Fruit fly (Drosophila melanogaster) whole organism, embryonic: Measurements from ENCODE around the gene CG9702.

ENCODE experiments used
- C15 ChIP-seq: fragments of 200-800 bp; sonication (Bioruptor generic); IDR thresholded peaks from 3 replicates; pipeline ENCODE4 v1.3.6; 2022; ENCODE audit warnings: missing biosample characterization, missing genetic modification characterization
- CG10959 ChIP-seq: fragments of 200-800 bp; sonication (Bioruptor generic); IDR thresholded peaks from 2 replicates; pipeline ENCODE4 v1.3.6; 2022; ENCODE audit warnings: missing biosample characterization, missing genetic modification characterization
- CG12391 ChIP-seq: fragments of 200-800 bp; sonication (Bioruptor generic); optimal IDR thresholded peaks from 3 replicates; lab custom pipeline; 2018; ENCODE audit warnings: missing biosample characterization, mild to moderate bottlenecking, missing genetic modification characterization, moderate library complexity
- CG13894 ChIP-seq: fragments of 200-800 bp; sonication (Bioruptor generic); optimal IDR thresholded peaks from 3 replicates; lab custom pipeline; 2018; ENCODE audit warnings: missing biosample characterization, mild to moderate bottlenecking, missing genetic modification characterization, moderate library complexity
- CG15479 ChIP-seq: fragments of 200-800 bp; sonication (Bioruptor generic); optimal IDR thresholded peaks from 3 replicates; lab custom pipeline; 2019; ENCODE audit warnings: missing biosample characterization, mild to moderate bottlenecking, missing genetic modification characterization, moderate library complexity
- CG16813 ChIP-seq: fragments of 200-800 bp; sonication (Bioruptor generic); IDR thresholded peaks from 3 replicates; pipeline ENCODE4 v1.3.6; 2022; ENCODE audit warnings: missing biosample characterization, missing genetic modification characterization; ENCODE audit not compliant: partially characterized antibody
- CG17359 ChIP-seq: fragments of 200-800 bp; sonication (Bioruptor generic); optimal IDR thresholded peaks from 3 replicates; lab custom pipeline; 2018; ENCODE audit warnings: missing biosample characterization, mild to moderate bottlenecking, missing genetic modification characterization, moderate library complexity
- CG18599 ChIP-seq: fragments of 200-800 bp; sonication (Bioruptor generic); optimal IDR thresholded peaks from 3 replicates; lab custom pipeline; 2017; ENCODE audit warnings: missing biosample characterization, missing genetic modification characterization, mild to moderate bottlenecking, moderate library complexity, missing genetic modification reagents
- CG30431 ChIP-seq: fragments of 200-800 bp; sonication (Bioruptor generic); optimal IDR thresholded peaks from 2 replicates; lab custom pipeline; 2017; ENCODE audit warnings: missing biosample characterization, missing genetic modification characterization
- CG31224 ChIP-seq: fragments of 200-800 bp; sonication (Bioruptor generic); IDR thresholded peaks from 2 replicates; pipeline ENCODE4 v1.3.6; 2022; ENCODE audit warnings: missing biosample characterization, missing genetic modification characterization
- CG3281 ChIP-seq: fragments of 200-800 bp; sonication (Bioruptor generic); optimal IDR thresholded peaks from 3 replicates; lab custom pipeline; 2017; ENCODE audit warnings: missing biosample characterization, mild to moderate bottlenecking, missing genetic modification characterization
- CG4617 ChIP-seq: fragments of 200-800 bp; sonication (Bioruptor generic); optimal IDR thresholded peaks from 3 replicates; lab custom pipeline; 2016; ENCODE audit warnings: missing biosample characterization, missing genetic modification characterization, borderline replicate concordance
- CG6254 ChIP-seq: fragments of 200-800 bp; sonication (Bioruptor generic); optimal IDR thresholded peaks from 3 replicates; lab custom pipeline; 2017; ENCODE audit warnings: mild to moderate bottlenecking, missing biosample characterization, missing genetic modification reagents, missing genetic modification characterization
- CG7372 ChIP-seq: fragments of 200-800 bp; sonication (Bioruptor generic); IDR thresholded peaks from 2 replicates; pipeline ENCODE4 v1.3.6; 2022; ENCODE audit warnings: missing biosample characterization, missing genetic modification characterization
- CG9876 ChIP-seq: fragments of 200-800 bp; sonication (Bioruptor generic); optimal IDR thresholded peaks from 2 replicates; lab custom pipeline; 2016; ENCODE audit warnings: missing biosample characterization, missing genetic modification characterization
- CHES-1-like ChIP-seq: fragments of 200-800 bp; sonication (Bioruptor generic); optimal IDR thresholded peaks from 2 replicates; lab custom pipeline; 2016; ENCODE audit warnings: missing biosample characterization, missing genetic modification characterization
- CTCF ChIP-seq: fragments of 200-800 bp; sonication (Bioruptor generic); optimal IDR thresholded peaks from 2 replicates; lab custom pipeline; 2017; ENCODE audit warnings: missing biosample characterization, mild to moderate bottlenecking, missing genetic modification characterization, moderate library complexity
- Camta ChIP-seq: fragments of 200-800 bp; sonication (Bioruptor generic); optimal IDR thresholded peaks from 2 replicates; lab custom pipeline; 2016; ENCODE audit warnings: missing biosample characterization, missing genetic modification characterization
- Dfd ChIP-seq, 2 experiments: fragments of >200 bp; optimal IDR thresholded peaks; 2 replicates each; lab custom pipeline; 2017; ENCODE audit warnings: missing biosample characterization in 2 of 2, missing genetic modification characterization in 2 of 2
- E2f2 ChIP-seq: fragments of 200-800 bp; sonication (Bioruptor generic); IDR thresholded peaks from 2 replicates; pipeline ENCODE4 v1.3.6; 2022; ENCODE audit warnings: missing biosample characterization, missing genetic modification characterization
- GATAe ChIP-seq: fragments of 200-800 bp; sonication (Bioruptor generic); conservative IDR thresholded peaks from 2 replicates; pipeline ENCODE4 v1.3.6; 2022; ENCODE audit warnings: missing biosample characterization, missing genetic modification characterization
- Kr ChIP-seq: fragments of 200-800 bp; sonication (Bioruptor generic); optimal IDR thresholded peaks from 2 replicates; lab custom pipeline; 2017; ENCODE audit warnings: missing biosample characterization, mild to moderate bottlenecking, missing genetic modification characterization
- MESR4 ChIP-seq: fragments of 200-800 bp; sonication (Bioruptor generic); optimal IDR thresholded peaks from 2 replicates; lab custom pipeline; 2018; ENCODE audit warnings: missing biosample characterization, mild to moderate bottlenecking, missing genetic modification characterization, moderate library complexity
- Med ChIP-seq: fragments of 200-800 bp; sonication (Bioruptor generic); peaks from one replicate; lab custom pipeline; 2016; ENCODE audit warnings: missing biosample characterization, missing genetic modification characterization, mild to moderate bottlenecking, inconsistent platforms, moderate library complexity
- Oli ChIP-seq: fragments of 200-800 bp; sonication (Bioruptor generic); optimal IDR thresholded peaks from 2 replicates; lab custom pipeline; 2018; ENCODE audit warnings: missing biosample characterization, mild to moderate bottlenecking, missing genetic modification characterization, moderate library complexity
- Trl ChIP-seq, 3 experiments: fragments of >200 bp in 2 of 3; fragments of 200-800 bp in 1 of 3; sonication (Bioruptor generic) in 1 of 3; optimal IDR thresholded peaks; 2 replicates in 1 of 3; 3 replicates in 2 of 3; lab custom pipeline; 2016 to 2017; ENCODE audit warnings: missing biosample characterization in 1 of 3, missing genetic modification characterization in 1 of 3
- Xbp1 ChIP-seq: fragments of 200-800 bp; sonication (Bioruptor generic); optimal IDR thresholded peaks from 3 replicates; lab custom pipeline; 2016; ENCODE audit warnings: missing biosample characterization, mild to moderate bottlenecking, missing genetic modification characterization
- aop ChIP-seq: fragments of 200-800 bp; sonication (Bioruptor generic); IDR thresholded peaks from 2 replicates; pipeline ENCODE4 v1.3.6; 2022; ENCODE audit warnings: missing biosample characterization, missing genetic modification characterization
- bbx ChIP-seq: fragments of 200-800 bp; sonication (Bioruptor generic); IDR thresholded peaks from 2 replicates; pipeline ENCODE4 v1.3.6; 2022; ENCODE audit warnings: missing biosample characterization, missing genetic modification characterization; ENCODE audit not compliant: partially characterized antibody
- croc ChIP-seq: fragments of 200-800 bp; sonication (Bioruptor generic); conservative IDR thresholded peaks from 3 replicates; pipeline ENCODE4 v1.3.6; 2022; ENCODE audit warnings: missing biosample characterization, missing genetic modification characterization
- dati ChIP-seq: fragments of 200-800 bp; sonication (Bioruptor generic); IDR thresholded peaks from 2 replicates; pipeline ENCODE4 v1.3.6; 2022; ENCODE audit warnings: missing biosample characterization, missing genetic modification characterization
- dysf ChIP-seq: fragments of 200-800 bp; sonication (Bioruptor generic); IDR thresholded peaks from 3 replicates; pipeline ENCODE4 v1.3.6; 2022; ENCODE audit warnings: missing biosample characterization, missing genetic modification characterization
- exex ChIP-seq: fragments of 200-800 bp; sonication (Bioruptor generic); optimal IDR thresholded peaks from 4 replicates; lab custom pipeline; 2018; ENCODE audit warnings: missing biosample characterization, mild to moderate bottlenecking, missing genetic modification characterization, moderate library complexity
- gce ChIP-seq: fragments of 200-800 bp; sonication (Bioruptor generic); IDR thresholded peaks from 3 replicates; pipeline ENCODE4 v1.3.6; 2022; ENCODE audit warnings: missing biosample characterization, missing genetic modification characterization
- hbn ChIP-seq: fragments of 200-800 bp; sonication (Bioruptor generic); IDR thresholded peaks from 2 replicates; pipeline ENCODE4 v1.3.6; 2022; ENCODE audit warnings: missing biosample characterization, missing genetic modification characterization; ENCODE audit not compliant: partially characterized antibody
- kay ChIP-seq: fragments of 200-800 bp; sonication (Bioruptor generic); optimal IDR thresholded peaks from 2 replicates; lab custom pipeline; 2016; ENCODE audit warnings: missing biosample characterization, missing genetic modification characterization
- lola ChIP-seq, 3 experiments: fragments of >200 bp in 2 of 3; fragments of 200-800 bp in 1 of 3; sonication (Bioruptor generic) in 1 of 3; optimal IDR thresholded peaks; 2 replicates each; lab custom pipeline; 2017 to 2019; ENCODE audit warnings: missing biosample characterization in 3 of 3, missing genetic modification characterization in 3 of 3, mild to moderate bottlenecking in 1 of 3, moderate library complexity in 1 of 3
- mam ChIP-seq: fragments of 200-800 bp; sonication (Bioruptor generic); optimal IDR thresholded peaks from 3 replicates; lab custom pipeline; 2016; ENCODE audit warnings: missing biosample characterization, missing genetic modification characterization
- nau ChIP-seq: fragments of 200-800 bp; sonication (Bioruptor generic); optimal IDR thresholded peaks from 3 replicates; lab custom pipeline; 2017; ENCODE audit warnings: missing biosample characterization, mild to moderate bottlenecking, missing genetic modification characterization, missing genetic modification reagents
- org-1 ChIP-seq: fragments of 200-800 bp; sonication (Bioruptor generic); optimal IDR thresholded peaks from 2 replicates; lab custom pipeline; 2017; ENCODE audit warnings: missing biosample characterization, missing genetic modification characterization
- pan ChIP-seq, 4 experiments: fragments of >200 bp in 3 of 4; fragments of 200-800 bp in 1 of 4; sonication (Bioruptor generic) in 1 of 4; optimal IDR thresholded peaks in 3 of 4; IDR thresholded peaks in 1 of 4; 2 replicates each; pipeline versions ENCODE4 v1.3.6 to Lab custom; 2017 to 2022; ENCODE audit warnings: missing biosample characterization in 2 of 4, missing genetic modification characterization in 2 of 4, mixed read lengths in 1 of 4
- pum ChIP-seq: fragments of 200-800 bp; sonication (Bioruptor generic); optimal IDR thresholded peaks from 2 replicates; lab custom pipeline; 2016; ENCODE audit warnings: missing biosample characterization, missing genetic modification characterization
- salm ChIP-seq: fragments of 200-800 bp; sonication (Bioruptor generic); optimal IDR thresholded peaks from 2 replicates; lab custom pipeline; 2018; ENCODE audit warnings: missing biosample characterization, mild to moderate bottlenecking, missing genetic modification characterization
- sens ChIP-seq: fragments of 200-800 bp; sonication (Bioruptor generic); peaks from one replicate; lab custom pipeline; 2016; ENCODE audit warnings: missing biosample characterization, missing genetic modification characterization
- slbo ChIP-seq: fragments of 200-800 bp; sonication (Bioruptor generic); IDR thresholded peaks from 2 replicates; pipeline ENCODE4 v1.3.6; 2022; ENCODE audit warnings: missing biosample characterization, missing genetic modification characterization
- stc ChIP-seq: fragments of 200-800 bp; sonication (Bioruptor generic); IDR thresholded peaks from 2 replicates; pipeline ENCODE4 v1.3.6; 2022; ENCODE audit warnings: missing biosample characterization, missing genetic modification characterization
- sug ChIP-seq: fragments of 200-800 bp; optimal IDR thresholded peaks from 2 replicates; lab custom pipeline; 2019; ENCODE audit warnings: missing biosample characterization, mild to moderate bottlenecking, missing genetic modification characterization, moderate library complexity
- tll ChIP-seq, 2 experiments: fragments of 200-800 bp in 1 of 2; fragments of >200 bp in 1 of 2; sonication (Bioruptor generic) in 1 of 2; optimal IDR thresholded peaks; 2 replicates each; lab custom pipeline; 2017 to 2019; ENCODE audit warnings: missing biosample characterization in 2 of 2, missing genetic modification characterization in 2 of 2, mild to moderate bottlenecking in 1 of 2, moderate library complexity in 1 of 2
- twi ChIP-seq: fragments of 200-800 bp; optimal IDR thresholded peaks from 2 replicates; lab custom pipeline; 2019; ENCODE audit warnings: missing biosample characterization, mild to moderate bottlenecking, missing genetic modification characterization, moderate library complexity
- wor ChIP-seq: fragments of 200-800 bp; sonication (Bioruptor generic); IDR thresholded peaks from 2 replicates; pipeline ENCODE4 v1.3.6; 2022; ENCODE audit warnings: missing biosample characterization, missing genetic modification characterization

The CG9702 gene

dm6 chr3R:30540196-30540595 is 39.0 kb upstream of the CG9702 start (continued):
- TF ChIP-seq mam (GFP tag; lab: Kevin White, UChicago), result peak; percentile 96
- peak; percentile 82 for TF ChIP-seq wor (GFP tag; lab: Robert Waterston, UW)
- no peak for TF ChIP-seq Trl (optimal IDR thresholded peaks at IDR 0.05; lab: Kevin White, UChicago)
- TF ChIP-seq Trl (GFP tag; optimal IDR thresholded peaks at IDR 0.05; lab: Kevin White, UChicago), result peak; percentile 96
- TF ChIP-seq CG10959 (GFP tag; lab: Robert Waterston, UW), result peak; percentile 83
- TF ChIP-seq CHES-1-like (GFP tag; lab: Kevin White, UChicago), result peak; percentile 89
- TF ChIP-seq Med (GFP tag; lab: Kevin White, UChicago), result peak; percentile 99
- peak; percentile 93 for TF ChIP-seq Camta (GFP tag; lab: Kevin White, UChicago)
- TF ChIP-seq E2f2, result peak; percentile 69
- peak; percentile 83 for TF ChIP-seq CG4617
- no peak for TF ChIP-seq tll (GFP tag; optimal IDR thresholded peaks at IDR 0.05; lab: Kevin White, UChicago)
- TF ChIP-seq dysf (GFP tag; lab: Robert Waterston, UW), result peak; percentile 95
- TF ChIP-seq CG6254, result peak; percentile 84
- peak; percentile 89 for TF ChIP-seq CG31224
- TF ChIP-seq sug, result peak; percentile 87
- TF ChIP-seq CG18599, result peak; percentile 97
- TF ChIP-seq CG12391 (tag; lab: Kevin White, UChicago), result peak; percentile 88
- peak; percentile 92 for TF ChIP-seq CG9876 (GFP tag; lab: Kevin White, UChicago)
- TF ChIP-seq CG16813 (GFP tag; lab: Robert Waterston, UW), result no peak
- peak; percentile 88 for TF ChIP-seq dati
- peak; percentile 70 for TF ChIP-seq exex (tag; lab: Kevin White, UChicago)
- no peak for TF ChIP-seq Dfd (GFP tag; optimal IDR thresholded peaks at IDR 0.05; lab: Kevin White, UChicago)
- TF ChIP-seq slbo (GFP tag; lab: Robert Waterston, UW), result peak; percentile 96
- peak; percentile 92 for TF ChIP-seq CG13894 (tag; lab: Kevin White, UChicago)
- TF ChIP-seq aop (GFP tag; lab: Robert Waterston, UW), result peak; percentile 79
- TF ChIP-seq bbx (GFP tag; lab: Robert Waterston, UW), result no peak
- TF ChIP-seq Oli (tag; lab: Kevin White, UChicago), result peak; percentile 91
- TF ChIP-seq CTCF (GFP tag; lab: Kevin White, UChicago), result peak; percentile 43
- peak; percentile 88; the same call in 2 of the 3 replicates for TF ChIP-seq gce (GFP tag; lab: Robert Waterston, UW)
- no peak for TF ChIP-seq hbn (GFP tag; lab: Robert Waterston, UW)
- TF ChIP-seq sens, result peak; percentile 99
- TF ChIP-seq CG3281 (GFP tag; lab: Kevin White, UChicago), result peak; percentile 92
- TF ChIP-seq Kr (GFP tag; lab: Kevin White, UChicago), result no peak
- peak; percentile 87 for TF ChIP-seq stc (GFP tag; lab: Robert Waterston, UW)
- TF ChIP-seq CG30431 (GFP tag; lab: Kevin White, UChicago), result peak; percentile 88
- TF ChIP-seq Xbp1 (GFP tag; lab: Kevin White, UChicago), result peak; percentile 94
- peak; percentile 82; the same call in 2 of the 3 replicates for TF ChIP-seq C15 (GFP tag; lab: Robert Waterston, UW)
- peak; percentile 31 for TF ChIP-seq MESR4 (GFP tag; lab: Kevin White, UChicago)
- peak; percentile 83 for TF ChIP-seq nau (GFP tag; lab: Kevin White, UChicago)
- peak; percentile 80 for TF ChIP-seq kay
- peak; percentile 69 for TF ChIP-seq twi (tag; lab: Kevin White, UChicago)
- peak; percentile 37; the same call in 1 of the 2 replicates for TF ChIP-seq GATAe
- peak; percentile 93 for TF ChIP-seq org-1 (GFP tag; lab: Kevin White, UChicago)
- TF ChIP-seq pan (optimal IDR thresholded peaks at IDR 0.05; lab: Kevin White, UChicago), result no peak
- peak in 1 of 2 experiments; percentile 94 for TF ChIP-seq pan (GFP tag; optimal IDR thresholded peaks at IDR 0.05 in 1 of 2, IDR thresholded peaks at IDR 0.05 in 1 of 2)
- peak; percentile 90 for TF ChIP-seq CG7372 (GFP tag; lab: Robert Waterston, UW)
- TF ChIP-seq CG17359 (tag; lab: Kevin White, UChicago), result peak; percentile 95
- peak in 1 of 3 experiments; percentile 67 for TF ChIP-seq lola (GFP tag; optimal IDR thresholded peaks at IDR 0.05; lab: Kevin White, UChicago)
- TF ChIP-seq salm (tag; lab: Kevin White, UChicago), result peak; percentile 85
- no peak for TF ChIP-seq CG15479 (GFP tag; lab: Kevin White, UChicago)
- peak; percentile 94 for TF ChIP-seq pum
- TF ChIP-seq croc (GFP tag; lab: Robert Waterston, UW), result peak; percentile 80
